Fruit fly (Drosophila melanogaster) whole organism, embryonic: ENCODE data around the gene CG9263.

Experiments used
- Ada2b ChIP-seq: fragments of 200-800 bp; sonication (Bioruptor generic); IDR thresholded peaks from 2 replicates; pipeline ENCODE4 v1.3.6; 2022; ENCODE audit warnings: missing biosample characterization, missing genetic modification characterization
- Awh ChIP-seq: fragments of 200-800 bp; sonication (Bioruptor generic); IDR thresholded peaks from 2 replicates; pipeline ENCODE4, ENCODE4 v1.3.6; 2022; ENCODE audit warnings: missing biosample characterization, missing genetic modification characterization
- Blimp-1 ChIP-seq: fragments of 200-800 bp; sonication (Bioruptor generic); optimal IDR thresholded peaks from 3 replicates; lab custom pipeline; 2018; ENCODE audit warnings: missing biosample characterization, missing genetic modification characterization, mild to moderate bottlenecking, moderate library complexity, missing genetic modification reagents
- CG10267 ChIP-seq: fragments of 200-800 bp; sonication (Bioruptor generic); optimal IDR thresholded peaks from 2 replicates; lab custom pipeline; 2018; ENCODE audit warnings: missing biosample characterization, mild to moderate bottlenecking, missing genetic modification characterization, moderate library complexity
- CG10543 ChIP-seq: fragments of 200-800 bp; sonication (Bioruptor generic); optimal IDR thresholded peaks from 3 replicates; lab custom pipeline; 2017; ENCODE audit warnings: missing biosample characterization, mild to moderate bottlenecking, missing genetic modification characterization, moderate library complexity
- CG11695 ChIP-seq: fragments of 200-800 bp; sonication (Bioruptor generic); IDR thresholded peaks from 3 replicates; pipeline ENCODE4 v1.3.6; 2022; ENCODE audit warnings: missing biosample characterization, missing genetic modification characterization
- CG11696 ChIP-seq: fragments of 200-800 bp; sonication (Bioruptor generic); IDR thresholded peaks from 2 replicates; pipeline ENCODE4 v1.3.6; 2022; ENCODE audit warnings: missing biosample characterization, missing genetic modification characterization
- CG11723 ChIP-seq: fragments of 200-800 bp; sonication (Bioruptor generic); optimal IDR thresholded peaks from 2 replicates; lab custom pipeline; 2017; ENCODE audit warnings: missing biosample characterization, mild to moderate bottlenecking, missing genetic modification characterization
- CG15073 ChIP-seq: fragments of 200-800 bp; sonication (Bioruptor generic); optimal IDR thresholded peaks from 2 replicates; lab custom pipeline; 2016; ENCODE audit warnings: missing biosample characterization, missing genetic modification characterization
- CG17912 ChIP-seq: fragments of 200-800 bp; sonication (Bioruptor generic); optimal IDR thresholded peaks from 2 replicates; lab custom pipeline; 2018; ENCODE audit warnings: missing biosample characterization, mild to moderate bottlenecking, missing genetic modification characterization
- CG2116 ChIP-seq: fragments of 200-800 bp; sonication (Bioruptor generic); optimal IDR thresholded peaks from 3 replicates; lab custom pipeline; 2018; ENCODE audit warnings: missing biosample characterization, mild to moderate bottlenecking, missing genetic modification characterization
- CG2120 ChIP-seq: fragments of 200-800 bp; sonication (Bioruptor generic); optimal IDR thresholded peaks from 3 replicates; lab custom pipeline; 2016; ENCODE audit warnings: missing biosample characterization, missing genetic modification characterization
- CG34224 ChIP-seq: fragments of 200-800 bp; sonication (Bioruptor generic); IDR thresholded peaks from 3 replicates; pipeline ENCODE4 v1.3.6; 2022; ENCODE audit warnings: missing biosample characterization, missing genetic modification characterization; ENCODE audit not compliant: partially characterized antibody
- CG3838 ChIP-seq: fragments of 200-800 bp; sonication (Bioruptor generic); optimal IDR thresholded peaks from 3 replicates; lab custom pipeline; 2016; ENCODE audit warnings: missing biosample characterization, missing genetic modification characterization
- CG4328 ChIP-seq: fragments of 200-800 bp; sonication (Bioruptor generic); optimal IDR thresholded peaks from 3 replicates; lab custom pipeline; 2017; ENCODE audit warnings: missing biosample characterization, missing genetic modification reagents, missing genetic modification characterization
- CG6765 ChIP-seq: fragments of 200-800 bp; sonication (Bioruptor generic); optimal IDR thresholded peaks from 3 replicates; lab custom pipeline; 2017; ENCODE audit warnings: missing biosample characterization, mild to moderate bottlenecking, missing genetic modification characterization
- CG8478 ChIP-seq: fragments of >200 bp; optimal IDR thresholded peaks from 2 replicates; lab custom pipeline; 2018
- Dbx ChIP-seq: fragments of 200-800 bp; sonication (Bioruptor generic); IDR thresholded peaks from 3 replicates; pipeline ENCODE4 v1.3.6; 2022; ENCODE audit warnings: missing biosample characterization, missing genetic modification characterization
- Dref ChIP-seq: fragments of 200-800 bp; sonication (Bioruptor generic); IDR thresholded peaks from 2 replicates; pipeline ENCODE4 v1.3.6; 2022; ENCODE audit warnings: missing biosample characterization, missing genetic modification characterization
- Drgx ChIP-seq: fragments of 200-800 bp; sonication (Bioruptor generic); IDR thresholded peaks from 2 replicates; pipeline ENCODE4 v1.3.6; 2022; ENCODE audit warnings: missing biosample characterization, missing genetic modification characterization
- E2f1 ChIP-seq: fragments of 200-800 bp; sonication (Bioruptor generic); IDR thresholded peaks from 2 replicates; pipeline ENCODE4 v1.3.6; 2022; ENCODE audit warnings: missing biosample characterization, missing genetic modification characterization
- Elba2 ChIP-seq: fragments of 200-800 bp; sonication (Bioruptor generic); optimal IDR thresholded peaks from 3 replicates; lab custom pipeline; 2016; ENCODE audit warnings: missing biosample characterization, missing genetic modification characterization
- HHEX ChIP-seq: fragments of 200-800 bp; sonication (Bioruptor generic); optimal IDR thresholded peaks from 3 replicates; lab custom pipeline; 2017; ENCODE audit warnings: missing biosample characterization, mild to moderate bottlenecking, missing genetic modification characterization, missing genetic modification reagents
- Hr39 ChIP-seq: fragments of >200 bp; optimal IDR thresholded peaks from 2 replicates; lab custom pipeline; 2017
- Lpt ChIP-seq: fragments of >200 bp; optimal IDR thresholded peaks from 2 replicates; lab custom pipeline; 2018; ENCODE audit warnings: missing biosample characterization, missing genetic modification characterization
- Med ChIP-seq: fragments of 200-800 bp; sonication (Bioruptor generic); peaks from one replicate; lab custom pipeline; 2016; ENCODE audit warnings: missing biosample characterization, missing genetic modification characterization, mild to moderate bottlenecking, inconsistent platforms, moderate library complexity
- Ssrp ChIP-seq: fragments of 200-800 bp; sonication (Bioruptor generic); optimal IDR thresholded peaks from 2 replicates; lab custom pipeline; 2018; ENCODE audit warnings: missing biosample characterization, mild to moderate bottlenecking, missing genetic modification characterization, moderate library complexity
- Tbp ChIP-seq: fragments of >200 bp; optimal IDR thresholded peaks from 2 replicates; lab custom pipeline; 2018; ENCODE audit warnings: missing biosample characterization, missing genetic modification characterization
- Trl ChIP-seq, 3 experiments: fragments of >200 bp in 2 of 3; fragments of 200-800 bp in 1 of 3; sonication (Bioruptor generic) in 1 of 3; optimal IDR thresholded peaks; 2 replicates in 1 of 3; 3 replicates in 2 of 3; lab custom pipeline; 2016 to 2017; ENCODE audit warnings: missing biosample characterization in 1 of 3, missing genetic modification characterization in 1 of 3
- ap ChIP-seq: fragments of 200-800 bp; sonication (Bioruptor generic); IDR thresholded peaks from 2 replicates; pipeline ENCODE4 v1.3.6; 2022; ENCODE audit warnings: missing biosample characterization, missing genetic modification characterization
- ash1 ChIP-seq: fragments of 200-800 bp; sonication (Bioruptor generic); optimal IDR thresholded peaks from 2 replicates; lab custom pipeline; 2018; ENCODE audit warnings: missing biosample characterization, mild to moderate bottlenecking, missing genetic modification characterization
- bigmax ChIP-seq: fragments of 200-800 bp; sonication (Bioruptor generic); optimal IDR thresholded peaks from 2 replicates; lab custom pipeline; 2018; ENCODE audit warnings: missing biosample characterization, mild to moderate bottlenecking, missing genetic modification characterization
- cad ChIP-seq: fragments of >200 bp; optimal IDR thresholded peaks from 2 replicates; lab custom pipeline; 2017; ENCODE audit warnings: missing biosample characterization, missing genetic modification characterization
- chm ChIP-seq: fragments of 200-800 bp; sonication (Bioruptor generic); IDR thresholded peaks from 2 replicates; pipeline ENCODE4 v1.3.6; 2022; ENCODE audit warnings: missing biosample characterization, missing genetic modification characterization
- crol ChIP-seq: fragments of 200-800 bp; sonication (Bioruptor generic); IDR thresholded peaks from 2 replicates; pipeline ENCODE4 v1.3.6; 2022; ENCODE audit warnings: missing biosample characterization, missing genetic modification characterization
- dan ChIP-seq: fragments of 200-800 bp; sonication (Bioruptor generic); IDR thresholded peaks from 2 replicates; pipeline ENCODE4 v1.3.6; 2022; ENCODE audit warnings: missing biosample characterization, missing genetic modification characterization
- emc ChIP-seq: fragments of 200-800 bp; sonication (Bioruptor generic); optimal IDR thresholded peaks from 2 replicates; lab custom pipeline; 2016; ENCODE audit warnings: missing biosample characterization, missing genetic modification characterization
- gce ChIP-seq: fragments of 200-800 bp; sonication (Bioruptor generic); IDR thresholded peaks from 3 replicates; pipeline ENCODE4 v1.3.6; 2022; ENCODE audit warnings: missing biosample characterization, missing genetic modification characterization
- gcm ChIP-seq: fragments of 200-800 bp; sonication (Bioruptor generic); optimal IDR thresholded peaks from 2 replicates; lab custom pipeline; 2019; ENCODE audit warnings: missing biosample characterization, mild to moderate bottlenecking, missing genetic modification characterization, moderate library complexity
- grn ChIP-seq: fragments of 200-800 bp; sonication (Bioruptor generic); optimal IDR thresholded peaks from 3 replicates; lab custom pipeline; 2017; ENCODE audit warnings: missing biosample characterization, missing genetic modification characterization
- gro ChIP-seq: fragments of 200-800 bp; sonication (Bioruptor generic); optimal IDR thresholded peaks from 2 replicates; lab custom pipeline; 2016; ENCODE audit warnings: missing biosample characterization, missing genetic modification characterization
- her ChIP-seq: fragments of 200-800 bp; sonication (Bioruptor generic); optimal IDR thresholded peaks from 2 replicates; lab custom pipeline; 2016; ENCODE audit warnings: missing biosample characterization, missing genetic modification characterization
- hth ChIP-seq: fragments of >200 bp; optimal IDR thresholded peaks from 2 replicates; lab custom pipeline; 2017; ENCODE audit warnings: inconsistent platforms
- kni ChIP-seq: fragments of 200-800 bp; sonication (Bioruptor generic); optimal IDR thresholded peaks from 3 replicates; lab custom pipeline; 2017; ENCODE audit warnings: mild to moderate bottlenecking, missing biosample characterization, missing genetic modification reagents, missing genetic modification characterization
- lab ChIP-seq: fragments of 200-800 bp; sonication (Bioruptor generic); optimal IDR thresholded peaks from 3 replicates; lab custom pipeline; 2017; ENCODE audit warnings: missing biosample characterization, missing genetic modification characterization, mild to moderate bottlenecking, moderate library complexity, missing genetic modification reagents
- nom ChIP-seq: fragments of 200-800 bp; sonication (Bioruptor generic); optimal IDR thresholded peaks from 2 replicates; lab custom pipeline; 2017; ENCODE audit warnings: missing biosample characterization, missing genetic modification characterization, mild to moderate bottlenecking, moderate library complexity, missing genetic modification reagents
- pan ChIP-seq, 4 experiments: fragments of >200 bp in 3 of 4; fragments of 200-800 bp in 1 of 4; sonication (Bioruptor generic) in 1 of 4; optimal IDR thresholded peaks in 3 of 4; IDR thresholded peaks in 1 of 4; 2 replicates each; pipeline versions ENCODE4 v1.3.6 to Lab custom; 2017 to 2022; ENCODE audit warnings: missing biosample characterization in 2 of 4, missing genetic modification characterization in 2 of 4, mixed read lengths in 1 of 4
- sisA ChIP-seq: fragments of 200-800 bp; sonication (Bioruptor generic); IDR thresholded peaks from 2 replicates; pipeline ENCODE4 v1.3.6; 2022; ENCODE audit warnings: missing biosample characterization, missing genetic modification characterization

CG9263 gene

DNA sequence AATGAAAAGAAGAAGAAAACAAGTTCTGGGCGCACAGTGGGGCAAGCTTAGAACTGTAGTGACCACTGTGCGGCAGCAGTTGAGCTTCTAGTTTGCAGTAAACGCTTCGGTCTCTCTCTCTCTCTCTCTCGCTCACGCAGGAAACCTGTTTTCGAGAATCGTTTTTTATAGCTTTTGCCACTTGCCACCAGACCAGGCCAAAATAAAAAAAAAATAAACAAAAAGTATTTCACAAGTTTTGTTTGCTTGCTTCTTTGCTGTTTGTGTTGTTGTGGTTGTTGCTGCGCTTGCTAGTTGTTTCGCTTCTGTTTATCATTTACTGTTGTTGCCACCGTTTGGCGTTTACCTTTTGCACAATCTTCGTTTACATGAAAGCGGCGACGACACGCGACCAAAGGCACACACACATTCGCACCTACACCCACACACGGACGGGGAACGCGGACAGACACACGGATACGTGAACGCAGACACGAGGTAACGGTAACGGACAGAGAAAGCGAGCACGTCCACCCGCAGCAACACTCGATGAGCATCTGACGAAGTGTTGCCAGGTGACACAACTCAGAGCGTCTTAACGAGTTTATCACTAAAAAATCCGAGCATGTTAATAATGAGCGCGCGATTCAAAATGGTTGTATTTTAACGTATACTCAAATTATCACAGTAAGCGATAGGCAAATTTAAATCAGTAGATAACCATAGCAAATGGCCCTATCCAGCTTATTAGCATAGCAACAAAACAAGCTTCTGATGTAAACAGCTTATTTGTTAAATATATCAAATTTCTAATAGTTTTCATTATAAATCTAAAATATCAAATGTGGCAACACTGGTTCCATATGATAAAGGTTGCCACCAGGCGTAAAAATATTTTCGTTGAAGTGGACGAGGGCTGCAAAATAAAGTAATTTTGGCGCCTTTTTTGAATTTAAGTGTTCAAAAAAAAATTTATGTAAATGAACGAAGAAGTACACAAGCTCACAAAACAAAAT, 6.7 kb upstream of the CG9263 start, which contains the start of gene B4 (continued):
- TF ChIP-seq Dbx (GFP tag; lab: Robert Waterston, UW) (peak; percentile 76; the same call in 2 of the 3 replicates), pan (optimal IDR thresholded peaks at IDR 0.05; lab: Kevin White, UChicago) (no peak), pan (GFP tag; optimal IDR thresholded peaks at IDR 0.05 in 1 of 2, IDR thresholded peaks at IDR 0.05 in 1 of 2) (peak in 1 of 2 experiments; percentile 64), ash1 (GFP tag; lab: Kevin White, UChicago) (peak; percentile 33), bigmax (peak; percentile 1), emc (GFP tag; lab: Kevin White, UChicago) (peak; percentile 20), CG10543 (GFP tag; lab: Kevin White, UChicago) (peak; percentile 85), gcm (GFP tag; lab: Kevin White, UChicago) (peak; percentile 31), Tbp (GFP tag; lab: Kevin White, UChicago) (no peak), E2f1 (GFP tag; lab: Robert Waterston, UW) (peak; percentile 38; the same call in 1 of the 2 replicates), CG11723 (GFP tag; lab: Kevin White, UChicago) (peak; percentile 3), her (GFP tag; lab: Kevin White, UChicago) (peak; percentile 45), Dref (GFP tag; lab: Robert Waterston, UW) (no peak), chm (peak; percentile 77), CG2116 (GFP tag; lab: Kevin White, UChicago) (peak; percentile 55), grn (GFP tag; lab: Kevin White, UChicago) (peak; percentile 9), CG11695 (GFP tag; lab: Robert Waterston, UW) (0 out of 3 replicates have a peak, but pooled peaks have one; percentile 17), crol (GFP tag; lab: Robert Waterston, UW) (peak; percentile 1; the same call in 1 of the 2 replicates), CG10267 (tag; lab: Kevin White, UChicago) (no peak), Drgx (GFP tag; lab: Robert Waterston, UW) (peak; percentile 66), Hr39 (no peak), ap (no peak), Lpt (GFP tag; lab: Kevin White, UChicago) (no peak), nom (GFP tag; lab: Kevin White, UChicago) (peak; percentile 90), Elba2 (GFP tag; lab: Kevin White, UChicago) (peak; percentile 29), hth (lab: Kevin White, UChicago) (no peak), Med (GFP tag; lab: Kevin White, UChicago) (peak; percentile 95), gce (peak; percentile 62; the same call in 2 of the 3 replicates), CG11696 (no peak), Awh (GFP tag; lab: Robert Waterston, UW) (peak; percentile 25; the same call in 1 of the 2 replicates), CG2120 (GFP tag; lab: Kevin White, UChicago) (peak; percentile 3), CG8478 (lab: Kevin White, UChicago) (no peak), sisA (GFP tag; lab: Robert Waterston, UW) (no peak), gro (GFP tag; lab: Kevin White, UChicago) (peak; percentile 93), CG17912 (GFP tag; lab: Kevin White, UChicago) (peak; percentile 49), lab (GFP tag; lab: Kevin White, UChicago) (peak; percentile 79), CG6765 (GFP tag; lab: Kevin White, UChicago) (peak; percentile 65), CG3838 (GFP tag; lab: Kevin White, UChicago) (peak; percentile 23), Blimp-1 (GFP tag; lab: Kevin White, UChicago) (no peak), Ada2b (GFP tag; lab: Robert Waterston, UW) (0 out of 2 replicates have a peak, but pooled peaks have one; percentile 4), Ssrp (tag; lab: Kevin White, UChicago) (no peak), dan (GFP tag; lab: Robert Waterston, UW) (no peak), kni (peak; percentile 64), CG15073 (GFP tag; lab: Kevin White, UChicago) (no peak), CG34224 (GFP tag; lab: Robert Waterston, UW) (peak; percentile 42; the same call in 1 of the 3 replicates), cad (GFP tag; lab: Kevin White, UChicago) (no peak), CG4328 (peak; percentile 19), Trl (optimal IDR thresholded peaks at IDR 0.05; lab: Kevin White, UChicago) (peak; percentile 25 to 60), Trl (GFP tag; optimal IDR thresholded peaks at IDR 0.05; lab: Kevin White, UChicago) (peak; percentile 18), HHEX (GFP tag; lab: Kevin White, UChicago) (peak; percentile 34)
